Fruit fly (Drosophila melanogaster) whole organism, embryonic: ENCODE data around the gene Pex2.

Source experiments
- Adf1 ChIP-seq: fragments of 200-800 bp; sonication (Bioruptor generic); IDR thresholded peaks from 2 replicates; pipeline ENCODE4 v1.3.6; 2022; ENCODE audit warnings: missing biosample characterization, missing genetic modification characterization
- Awh ChIP-seq: fragments of 200-800 bp; sonication (Bioruptor generic); IDR thresholded peaks from 2 replicates; pipeline ENCODE4, ENCODE4 v1.3.6; 2022; ENCODE audit warnings: missing biosample characterization, missing genetic modification characterization
- Blimp-1 ChIP-seq: fragments of 200-800 bp; sonication (Bioruptor generic); optimal IDR thresholded peaks from 3 replicates; lab custom pipeline; 2018; ENCODE audit warnings: missing biosample characterization, missing genetic modification characterization, mild to moderate bottlenecking, moderate library complexity, missing genetic modification reagents
- Bteb2 ChIP-seq: fragments of 200-800 bp; sonication (Bioruptor generic); optimal IDR thresholded peaks from 2 replicates; lab custom pipeline; 2016; ENCODE audit warnings: missing biosample characterization, missing genetic modification characterization
- CG10654 ChIP-seq: fragments of 200-800 bp; sonication (Bioruptor generic); optimal IDR thresholded peaks from 2 replicates; lab custom pipeline; 2016; ENCODE audit warnings: missing biosample characterization, missing genetic modification characterization
- CG11247 ChIP-seq: fragments of 200-800 bp; sonication (Bioruptor generic); IDR thresholded peaks from 2 replicates; pipeline ENCODE4 v1.3.6; 2022; ENCODE audit warnings: missing biosample characterization, missing genetic modification characterization
- CG11504 ChIP-seq: fragments of 200-800 bp; sonication (Bioruptor generic); optimal IDR thresholded peaks from 3 replicates; lab custom pipeline; 2019; ENCODE audit warnings: missing biosample characterization, mild to moderate bottlenecking, missing genetic modification characterization, moderate library complexity
- CG13424 ChIP-seq: fragments of 200-800 bp; sonication (Bioruptor generic); optimal IDR thresholded peaks from 2 replicates; lab custom pipeline; 2019; ENCODE audit warnings: missing biosample characterization, mild to moderate bottlenecking, missing genetic modification characterization, moderate library complexity
- CG14050 ChIP-seq: fragments of 200-800 bp; sonication (Bioruptor generic); IDR thresholded peaks from 3 replicates; pipeline ENCODE4 v1.3.6; 2022; ENCODE audit warnings: missing biosample characterization, missing genetic modification characterization
- CG15073 ChIP-seq: fragments of 200-800 bp; sonication (Bioruptor generic); optimal IDR thresholded peaks from 2 replicates; lab custom pipeline; 2016; ENCODE audit warnings: missing biosample characterization, missing genetic modification characterization
- CG15269 ChIP-seq: fragments of 200-800 bp; sonication (Bioruptor generic); optimal IDR thresholded peaks from 2 replicates; lab custom pipeline; 2018; ENCODE audit warnings: missing biosample characterization, mild to moderate bottlenecking, missing genetic modification characterization, moderate library complexity
- CG18262 ChIP-seq: fragments of 200-800 bp; optimal IDR thresholded peaks from 3 replicates; lab custom pipeline; 2019; ENCODE audit warnings: missing biosample characterization, mild to moderate bottlenecking, missing genetic modification characterization, moderate library complexity
- CG18476 ChIP-seq: fragments of 200-800 bp; sonication (Bioruptor generic); optimal IDR thresholded peaks from 2 replicates; lab custom pipeline; 2016; ENCODE audit warnings: missing biosample characterization, mild to moderate bottlenecking, missing genetic modification characterization
- CG2678 ChIP-seq: fragments of 200-800 bp; sonication (Bioruptor generic); optimal IDR thresholded peaks from 3 replicates; lab custom pipeline; 2019; ENCODE audit warnings: missing biosample characterization, mild to moderate bottlenecking, missing genetic modification characterization, moderate library complexity
- CG2712 ChIP-seq: fragments of 200-800 bp; optimal IDR thresholded peaks from 3 replicates; lab custom pipeline; 2019; ENCODE audit warnings: missing biosample characterization, mild to moderate bottlenecking, missing genetic modification characterization, moderate library complexity
- CG4328 ChIP-seq: fragments of 200-800 bp; sonication (Bioruptor generic); optimal IDR thresholded peaks from 3 replicates; lab custom pipeline; 2017; ENCODE audit warnings: missing biosample characterization, missing genetic modification reagents, missing genetic modification characterization
- CG4707 ChIP-seq: fragments of 200-800 bp; sonication (Bioruptor generic); optimal IDR thresholded peaks from 2 replicates; lab custom pipeline; 2018; ENCODE audit warnings: missing biosample characterization, mild to moderate bottlenecking, missing genetic modification characterization, moderate library complexity
- CG7928 ChIP-seq: fragments of 200-800 bp; sonication (Bioruptor generic); optimal IDR thresholded peaks from 2 replicates; lab custom pipeline; 2017; ENCODE audit warnings: missing biosample characterization, mild to moderate bottlenecking, missing genetic modification characterization
- CG8765 ChIP-seq: fragments of 200-800 bp; sonication (Bioruptor generic); IDR thresholded peaks from 2 replicates; pipeline ENCODE4 v1.3.6; 2022; ENCODE audit warnings: missing biosample characterization, missing genetic modification characterization
- CG9727 ChIP-seq: fragments of 200-800 bp; sonication (Bioruptor generic); optimal IDR thresholded peaks from 3 replicates; lab custom pipeline; 2017; ENCODE audit warnings: missing biosample characterization, mild to moderate bottlenecking, missing genetic modification characterization
- CkIIα-i1 ChIP-seq: fragments of 200-800 bp; sonication (Bioruptor generic); IDR thresholded peaks from 2 replicates; pipeline ENCODE4 v1.3.6; 2022; ENCODE audit warnings: missing biosample characterization, missing genetic modification characterization
- CoRest ChIP-seq: fragments of 200-800 bp; sonication (Bioruptor generic); optimal IDR thresholded peaks from 3 replicates; lab custom pipeline; 2018; ENCODE audit warnings: missing biosample characterization, mild to moderate bottlenecking, missing genetic modification characterization, moderate library complexity
- Deaf1 ChIP-seq: fragments of 200-800 bp; optimal IDR thresholded peaks from 3 replicates; lab custom pipeline; 2019; ENCODE audit warnings: missing biosample characterization, mild to moderate bottlenecking, missing genetic modification characterization, moderate library complexity
- Dfd ChIP-seq, 2 experiments: fragments of >200 bp; optimal IDR thresholded peaks; 2 replicates each; lab custom pipeline; 2017; ENCODE audit warnings: missing biosample characterization in 2 of 2, missing genetic modification characterization in 2 of 2
- Ets65A ChIP-seq: fragments of 200-800 bp; sonication (Bioruptor generic); peaks from one replicate; lab custom pipeline; 2016; ENCODE audit warnings: missing biosample characterization, missing genetic modification characterization
- Hmx ChIP-seq: fragments of 200-800 bp; sonication (Bioruptor generic); optimal IDR thresholded peaks from 2 replicates; lab custom pipeline; 2016; ENCODE audit warnings: missing biosample characterization, missing genetic modification characterization
- Hr78 ChIP-seq, 2 experiments: fragments of 200-800 bp in 1 of 2; fragments of >200 bp in 1 of 2; sonication (Bioruptor generic) in 1 of 2; optimal IDR thresholded peaks; 2 replicates each; lab custom pipeline; 2017 to 2019; ENCODE audit warnings: missing biosample characterization in 2 of 2, missing genetic modification characterization in 2 of 2, mild to moderate bottlenecking in 1 of 2, moderate library complexity in 1 of 2
- MTF-1 ChIP-seq: fragments of 200-800 bp; sonication (Bioruptor generic); optimal IDR thresholded peaks from 2 replicates; lab custom pipeline; 2018; ENCODE audit warnings: missing biosample characterization, mild to moderate bottlenecking, missing genetic modification characterization, borderline replicate concordance
- Med ChIP-seq: fragments of 200-800 bp; sonication (Bioruptor generic); peaks from one replicate; lab custom pipeline; 2016; ENCODE audit warnings: missing biosample characterization, missing genetic modification characterization, mild to moderate bottlenecking, inconsistent platforms, moderate library complexity
- Sox102F ChIP-seq: fragments of 200-800 bp; sonication (Bioruptor generic); optimal IDR thresholded peaks from 2 replicates; lab custom pipeline; 2018; ENCODE audit warnings: missing biosample characterization, mild to moderate bottlenecking, missing genetic modification characterization, moderate library complexity
- ash1 ChIP-seq: fragments of 200-800 bp; sonication (Bioruptor generic); optimal IDR thresholded peaks from 2 replicates; lab custom pipeline; 2018; ENCODE audit warnings: missing biosample characterization, mild to moderate bottlenecking, missing genetic modification characterization
- bbx ChIP-seq: fragments of 200-800 bp; sonication (Bioruptor generic); IDR thresholded peaks from 2 replicates; pipeline ENCODE4 v1.3.6; 2022; ENCODE audit warnings: missing biosample characterization, missing genetic modification characterization; ENCODE audit not compliant: partially characterized antibody
- chm ChIP-seq: fragments of 200-800 bp; sonication (Bioruptor generic); IDR thresholded peaks from 2 replicates; pipeline ENCODE4 v1.3.6; 2022; ENCODE audit warnings: missing biosample characterization, missing genetic modification characterization
- cwo ChIP-seq: fragments of 200-800 bp; sonication (Bioruptor generic); optimal IDR thresholded peaks from 3 replicates; lab custom pipeline; 2017; ENCODE audit warnings: missing biosample characterization, missing genetic modification characterization, mild to moderate bottlenecking, moderate library complexity, missing genetic modification reagents
- gt ChIP-seq: fragments of 200-800 bp; sonication (Bioruptor generic); IDR thresholded peaks from 2 replicates; pipeline ENCODE4 v1.3.6; 2022; ENCODE audit warnings: missing biosample characterization, missing genetic modification characterization
- kni ChIP-seq: fragments of 200-800 bp; sonication (Bioruptor generic); optimal IDR thresholded peaks from 3 replicates; lab custom pipeline; 2017; ENCODE audit warnings: mild to moderate bottlenecking, missing biosample characterization, missing genetic modification reagents, missing genetic modification characterization
- nom ChIP-seq: fragments of 200-800 bp; sonication (Bioruptor generic); optimal IDR thresholded peaks from 2 replicates; lab custom pipeline; 2017; ENCODE audit warnings: missing biosample characterization, missing genetic modification characterization, mild to moderate bottlenecking, moderate library complexity, missing genetic modification reagents
- onecut ChIP-seq: fragments of 200-800 bp; sonication (Bioruptor generic); IDR thresholded peaks from 2 replicates; pipeline ENCODE4 v1.3.6; 2022; ENCODE audit warnings: missing biosample characterization, missing genetic modification characterization
- org-1 ChIP-seq: fragments of 200-800 bp; sonication (Bioruptor generic); optimal IDR thresholded peaks from 2 replicates; lab custom pipeline; 2017; ENCODE audit warnings: missing biosample characterization, missing genetic modification characterization
- pros ChIP-seq: fragments of 200-800 bp; sonication (Bioruptor generic); optimal IDR thresholded peaks from 3 replicates; lab custom pipeline; 2019; ENCODE audit warnings: missing biosample characterization, mild to moderate bottlenecking, missing genetic modification characterization, moderate library complexity
- ranshi ChIP-seq: fragments of 200-800 bp; sonication (Bioruptor generic); IDR thresholded peaks from 2 replicates; pipeline ENCODE4 v1.3.6; 2022; ENCODE audit warnings: missing biosample characterization, missing genetic modification characterization
- sd ChIP-seq: fragments of 200-800 bp; sonication (Bioruptor generic); optimal IDR thresholded peaks from 3 replicates; lab custom pipeline; 2018; ENCODE audit warnings: missing biosample characterization, mild to moderate bottlenecking, missing genetic modification characterization, moderate library complexity
- sens ChIP-seq: fragments of 200-800 bp; sonication (Bioruptor generic); peaks from one replicate; lab custom pipeline; 2016; ENCODE audit warnings: missing biosample characterization, missing genetic modification characterization
- sqz ChIP-seq: fragments of 200-800 bp; sonication (Bioruptor generic); optimal IDR thresholded peaks from 3 replicates; lab custom pipeline; 2018; ENCODE audit warnings: missing biosample characterization, mild to moderate bottlenecking, missing genetic modification characterization
- vvl ChIP-seq: fragments of 200-800 bp; sonication (Bioruptor generic); IDR thresholded peaks from 2 replicates; pipeline ENCODE4 v1.3.6; 2022; ENCODE audit warnings: missing biosample characterization, missing genetic modification characterization
- wdn ChIP-seq: fragments of 200-800 bp; sonication (Bioruptor generic); IDR thresholded peaks from 2 replicates; pipeline ENCODE4 v1.3.6; 2022; ENCODE audit warnings: missing biosample characterization, missing genetic modification characterization
- wek ChIP-seq: fragments of 200-800 bp; sonication (Bioruptor generic); optimal IDR thresholded peaks from 3 replicates; lab custom pipeline; 2018; ENCODE audit warnings: missing biosample characterization, mild to moderate bottlenecking, missing genetic modification characterization, moderate library complexity
- wor ChIP-seq: fragments of 200-800 bp; sonication (Bioruptor generic); IDR thresholded peaks from 2 replicates; pipeline ENCODE4 v1.3.6; 2022; ENCODE audit warnings: missing biosample characterization, missing genetic modification characterization
- zen ChIP-seq: fragments of 200-800 bp; sonication (Bioruptor generic); optimal IDR thresholded peaks from 3 replicates; lab custom pipeline; 2018; ENCODE audit warnings: missing biosample characterization, mild to moderate bottlenecking, missing genetic modification characterization, moderate library complexity

Gene Pex2

DNA sequence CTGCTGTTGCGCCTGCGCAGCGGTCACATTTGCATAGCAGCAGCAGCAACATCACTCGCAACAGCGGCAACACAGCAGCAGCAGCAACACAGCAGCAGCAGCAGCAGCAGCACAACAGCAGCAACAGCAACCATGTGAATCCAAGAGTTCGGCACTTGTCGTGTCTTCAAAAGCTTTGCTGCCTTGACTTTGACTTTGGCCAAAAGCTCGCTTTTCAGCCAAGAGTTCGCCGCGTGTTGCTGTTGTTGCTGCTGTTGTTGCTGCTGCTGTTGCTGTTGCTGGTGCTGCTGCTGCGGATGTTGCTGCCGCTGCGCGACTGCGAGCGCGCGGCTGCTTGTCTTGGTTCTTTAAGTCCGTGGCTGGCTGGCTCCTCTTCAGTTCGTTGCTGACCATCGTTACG is 33.2 kb downstream of the Pex2 start, which contains the start of gene ImpE1 (continued):
- TF ChIP-seq CG8765 (GFP tag; lab: Robert Waterston, UW) (no peak), CG15073 (no peak), Ets65A (peak; percentile 35), nom (GFP tag; lab: Kevin White, UChicago) (peak; percentile 24), gt (GFP tag; lab: Robert Waterston, UW) (no peak), ash1 (GFP tag; lab: Kevin White, UChicago) (no peak), Dfd (GFP tag; optimal IDR thresholded peaks at IDR 0.05; lab: Kevin White, UChicago) (peak in 1 of 2 experiments; percentile 89), vvl (peak; percentile 48; the same call in 1 of the 2 replicates), CoRest (tag; lab: Kevin White, UChicago) (no peak), CG18476 (GFP tag; lab: Kevin White, UChicago) (no peak), CG11504 (tag; lab: Kevin White, UChicago) (peak; percentile 96), Adf1 (GFP tag; lab: Robert Waterston, UW) (peak; percentile 73), wor (GFP tag; lab: Robert Waterston, UW) (no peak), bbx (GFP tag; lab: Robert Waterston, UW) (0 out of 2 replicates have a peak, but pooled peaks have one; percentile 8)

DNA sequence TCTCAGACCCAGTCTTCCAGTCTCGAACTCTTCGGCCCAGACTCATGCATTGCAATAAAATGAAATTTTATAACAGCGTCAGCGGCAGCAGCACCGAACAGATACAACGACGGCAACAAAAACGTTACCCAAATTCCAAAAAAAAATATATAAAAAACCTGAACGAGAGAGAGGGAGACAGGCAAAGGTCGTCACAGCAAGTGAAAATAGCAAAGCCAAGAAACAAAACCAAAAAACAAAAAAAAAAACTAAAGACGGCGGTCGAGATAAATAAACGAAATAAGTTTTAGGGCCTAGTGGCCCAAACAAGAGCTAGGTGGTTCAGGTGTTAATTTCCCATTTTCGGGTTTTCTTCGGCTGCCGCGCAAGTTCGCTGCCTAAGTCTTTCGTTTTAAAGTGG is 35.3 kb downstream of the Pex2 start:
- no peak for TF ChIP-seq CG13424 (tag; lab: Kevin White, UChicago)
- TF ChIP-seq kni = peak; percentile 20
- TF ChIP-seq Med = no peak
- peak; percentile 11 for TF ChIP-seq sens (GFP tag; lab: Kevin White, UChicago)
- TF ChIP-seq CG9727 = no peak
- TF ChIP-seq CG2678 (tag; lab: Kevin White, UChicago) = no peak
- peak; percentile 76 for TF ChIP-seq pros (GFP tag; lab: Kevin White, UChicago)
- TF ChIP-seq CG18262 = no peak
- TF ChIP-seq Hr78 (GFP tag; optimal IDR thresholded peaks at IDR 0.05; lab: Kevin White, UChicago) = peak in 1 of 2 experiments; percentile 47
- 0 out of 2 replicates have a peak, but pooled peaks have one; percentile 38 for TF ChIP-seq CG11247
- TF ChIP-seq cwo (GFP tag; lab: Kevin White, UChicago) = no peak
- no peak for TF ChIP-seq CG14050 (GFP tag; lab: Robert Waterston, UW)
- no peak for TF ChIP-seq bbx (GFP tag; lab: Robert Waterston, UW)
- TF ChIP-seq CG10654 (GFP tag; lab: Kevin White, UChicago) = no peak
- TF ChIP-seq gt (GFP tag; lab: Robert Waterston, UW) = no peak
- TF ChIP-seq CG4328 (GFP tag; lab: Kevin White, UChicago) = no peak
- no peak for TF ChIP-seq CG7928
- peak; percentile 14 for TF ChIP-seq sd (tag; lab: Kevin White, UChicago)
- TF ChIP-seq sqz = peak; percentile 96
- TF ChIP-seq Ets65A = peak; percentile 62
- TF ChIP-seq CG15269 = peak; percentile 70
- peak; percentile 65 for TF ChIP-seq Blimp-1
- TF ChIP-seq Hmx (GFP tag; lab: Kevin White, UChicago) = no peak
- no peak for TF ChIP-seq CkIIα-i1 (GFP tag; lab: Robert Waterston, UW)
- TF ChIP-seq Bteb2 (GFP tag; lab: Kevin White, UChicago) = no peak
- no peak for TF ChIP-seq onecut (GFP tag; lab: Robert Waterston, UW)
- TF ChIP-seq, all 482 proteins: peak for 10

DNA sequence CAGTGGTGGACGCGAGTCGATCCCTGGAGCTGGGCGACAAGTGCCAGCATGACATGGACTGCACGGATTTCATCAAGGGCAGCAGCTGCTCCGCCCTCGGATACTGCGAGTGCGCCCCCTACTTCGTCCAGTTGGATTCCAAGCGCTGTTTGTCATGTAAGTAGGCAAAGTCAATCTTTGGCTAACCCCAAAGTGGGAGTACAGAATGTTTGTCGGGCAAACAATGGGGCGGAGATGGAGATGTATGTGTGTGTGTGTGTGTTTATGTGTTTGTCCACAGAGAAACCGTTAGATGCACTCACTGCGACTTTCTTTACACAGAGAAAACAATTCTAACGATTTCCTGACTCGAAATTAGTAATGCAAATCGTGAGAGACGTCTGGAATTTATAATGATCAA is 40.3 kb downstream of the Pex2 start:
- peak; percentile 27; the same call in 1 of the 2 replicates for TF ChIP-seq chm (GFP tag; lab: Robert Waterston, UW)
- TF ChIP-seq Awh = 0 out of 2 replicates have a peak, but pooled peaks have one; percentile 11
- peak; percentile 46 for TF ChIP-seq Blimp-1
- TF ChIP-seq ranshi (GFP tag; lab: Robert Waterston, UW) = no peak
- peak; percentile 36 for TF ChIP-seq wek (GFP tag; lab: Kevin White, UChicago)
- TF ChIP-seq CG2712 (tag; lab: Kevin White, UChicago) = peak; percentile 8
- peak; percentile 73 for TF ChIP-seq sens (GFP tag; lab: Kevin White, UChicago)
- TF ChIP-seq Sox102F = no peak
- TF ChIP-seq MTF-1 (GFP tag; lab: Kevin White, UChicago) = peak; percentile 34
- no peak for TF ChIP-seq wdn
- no peak for TF ChIP-seq zen (tag; lab: Kevin White, UChicago)
- TF ChIP-seq org-1 = no peak
- no peak for TF ChIP-seq Deaf1 (tag; lab: Kevin White, UChicago)
- TF ChIP-seq CG4707 (GFP tag; lab: Kevin White, UChicago) = peak; percentile 21
